Worm (Caenorhabditis elegans): Measurements from ENCODE around the gene F13B12.6.

ce11 chrIV:10368326-10368725 lies 49.4 kb downstream of the F13B12.6 start, which contains the start of gene iars-1:
- TF ChIP-seq lin-35 (GFP tag; optimal IDR thresholded peaks at IDR 0.05) (no peak), nhr-12 (tag; optimal IDR thresholded peaks at IDR 0.05) (no peak), Y116A8C.19 (tag; optimal IDR thresholded peaks at IDR 0.05; ENCODE audit: borderline replicate concordance) (no peak), zag-1 (tag; optimal IDR thresholded peaks at IDR 0.05) (no peak), snpc-4 (tag; optimal IDR thresholded peaks at IDR 0.05) (no peak), hpl-2 (GFP tag; optimal IDR thresholded peaks at IDR 0.05) (no peak), C16A3.4 (tag; optimal IDR thresholded peaks at IDR 0.05) (no peak), efl-1 (optimal IDR thresholded peaks at IDR 0.05) (no peak), efl-1 (GFP tag; optimal IDR thresholded peaks at IDR 0.05 in 1 of 2) (no peak), ama-1 (optimal IDR thresholded peaks at IDR 0.05) (no peak)
